Worm (Caenorhabditis elegans): Measurements from ENCODE around the gene cyb-1.

- TF ChIP-seq pha-4 (tag; optimal IDR thresholded peaks at IDR 0.05), result no peak
- no peak for TF ChIP-seq rnt-1 (tag; optimal IDR thresholded peaks at IDR 0.05)
- TF ChIP-seq lin-11 (tag; optimal IDR thresholded peaks at IDR 0.05), result no peak
- TF ChIP-seq dve-1 (tag; optimal IDR thresholded peaks at IDR 0.05), result no peak
- no peak for TF ChIP-seq dmd-4 (tag; optimal IDR thresholded peaks at IDR 0.05; ENCODE audit: borderline replicate concordance)
- no peak for TF ChIP-seq F13H6.1 (tag; optimal IDR thresholded peaks at IDR 0.05)
- no peak for TF ChIP-seq nfya-1 (tag; optimal IDR thresholded peaks at IDR 0.05)
- no peak for TF ChIP-seq fkh-6 (tag; optimal IDR thresholded peaks at IDR 0.05)
- TF ChIP-seq pqm-1 (tag; optimal IDR thresholded peaks at IDR 0.05), result no peak
These were observed 36.5 kb upstream of the cyb-1 start for ce11 chrIV:10698486-10698885.
